Worm (Caenorhabditis elegans) whole organism, young adult: Measurements from ENCODE around the gene T22E5.6.

Experiments used
- Y67H2A.10 ChIP-seq: fragments of 200-800 bp; sonication (Bioruptor generic); conservative IDR thresholded peaks from 2 replicates; pipeline ENCODE4 v1.3.6; 2022; ENCODE audit warnings: missing genetic modification reagents, missing genetic modification characterization, missing compliant biosample characterization
- aptf-3 ChIP-seq: fragments of 200-800 bp; sonication (Bioruptor generic); IDR thresholded peaks from 2 replicates; pipeline ENCODE4 v1.3.6; 2022; ENCODE audit warnings: missing genetic modification characterization, missing compliant biosample characterization
- ccch-3 ChIP-seq: fragments of 200-800 bp; sonication (Bioruptor generic); optimal IDR thresholded peaks from 2 replicates; lab custom pipeline; 2018; ENCODE audit warnings: mild to moderate bottlenecking, missing genetic modification characterization, missing compliant biosample characterization
- ceh-91 ChIP-seq: fragments of 200-800 bp; sonication (Bioruptor generic); IDR thresholded peaks from 2 replicates; pipeline ENCODE4 v1.3.6; 2022; ENCODE audit warnings: missing genetic modification reagents, missing genetic modification characterization, missing compliant biosample characterization
- madf-3 ChIP-seq: fragments of 200-800 bp; sonication (Bioruptor generic); IDR thresholded peaks from 2 replicates; pipeline ENCODE4 v1.3.6; 2022; ENCODE audit warnings: missing genetic modification reagents, missing genetic modification characterization, missing compliant biosample characterization
- nfya-1 ChIP-seq: sonication (generic microtip); optimal IDR thresholded peaks from 2 replicates; lab custom pipeline; 2017; ENCODE audit warnings: antibody characterized with exemption, missing compliant biosample characterization, missing genetic modification characterization, borderline replicate concordance; ENCODE audit not compliant: insufficient read depth
- tbp1 ChIP-seq: fragments of 200-800 bp; sonication (Bioruptor generic); optimal IDR thresholded peaks from 2 replicates; lab custom pipeline; 2018; ENCODE audit warnings: mild to moderate bottlenecking, missing genetic modification characterization, missing compliant biosample characterization
- tbx-9 ChIP-seq: sonication (generic microtip); optimal IDR thresholded peaks from 2 replicates; lab custom pipeline; 2016; ENCODE audit warnings: borderline replicate concordance, missing genetic modification characterization, inconsistent platforms, missing compliant biosample characterization
- tlf-1 ChIP-seq: fragments of 200-800 bp; sonication (Bioruptor generic); optimal IDR thresholded peaks from 2 replicates; lab custom pipeline; 2018; ENCODE audit warnings: mild to moderate bottlenecking, missing genetic modification characterization, missing compliant biosample characterization
- unc-130 ChIP-seq: sonication (generic microtip); optimal IDR thresholded peaks from 2 replicates; lab custom pipeline; 2016; ENCODE audit warnings: missing genetic modification reagents, missing genetic modification characterization, missing compliant biosample characterization
- unc-62 ChIP-seq: fragments of 150-350 bp; optimal IDR thresholded peaks from 2 replicates; lab custom pipeline; 2014; ENCODE audit warnings: missing biosample characterization, missing genetic modification reagents, missing genetic modification characterization
- ztf-18 ChIP-seq: sonication (generic microtip); optimal IDR thresholded peaks from 2 replicates; lab custom pipeline; 2016; ENCODE audit warnings: missing genotype, mild to moderate bottlenecking, missing genetic modification characterization, missing compliant biosample characterization

DNA sequence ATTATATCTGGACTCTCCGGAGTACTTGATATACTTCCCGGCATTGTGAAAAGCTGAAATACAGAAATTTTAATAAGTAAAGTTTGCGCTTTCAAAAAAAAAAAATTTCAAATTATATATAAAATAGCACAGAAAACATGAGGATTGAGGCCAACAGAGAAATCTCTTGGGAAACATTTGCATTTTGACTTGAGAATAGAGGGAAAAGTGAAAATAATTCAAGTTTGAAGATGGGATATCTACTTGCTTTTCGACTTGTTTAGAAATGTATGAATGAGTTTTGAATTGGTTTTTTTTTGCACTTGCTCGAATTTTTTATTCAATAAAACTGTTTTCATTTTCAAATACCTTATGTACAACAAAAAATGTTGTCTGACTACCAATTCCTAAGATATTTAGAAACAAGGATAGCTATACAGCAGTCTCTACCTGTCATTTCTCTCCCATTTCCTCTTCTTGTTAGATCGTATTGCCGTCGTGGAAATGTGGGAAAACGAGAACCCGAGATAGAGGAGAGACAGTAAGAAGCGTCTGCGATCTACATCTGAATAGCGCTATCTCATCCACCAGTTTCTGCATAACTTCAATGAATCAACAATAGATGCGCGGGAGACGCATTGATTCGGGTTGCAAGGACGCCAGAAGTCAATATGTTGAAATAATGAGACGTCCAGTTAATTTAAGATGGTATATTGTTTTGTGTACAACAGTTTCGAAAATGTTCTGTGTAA, at the start of gene T22E5.6:
- TF ChIP-seq unc-130 (GFP tag; lab: Kevin White, UChicago) (no peak), aptf-3 (GFP tag; lab: Robert Waterston, UW) (no peak), Y67H2A.10 (GFP tag; lab: Robert Waterston, UW) (no peak), tbp1 (no peak), nfya-1 (tag; lab: Kevin White, UChicago) (no peak), tbx-9 (tag; lab: Kevin White, UChicago) (no peak), ccch-3 (GFP tag; lab: Kevin White, UChicago) (no peak), unc-62 (GFP tag; lab: Kevin White, UChicago) (no peak), madf-3 (GFP tag; lab: Robert Waterston, UW) (no peak), tlf-1 (no peak), ceh-91 (GFP tag; lab: Robert Waterston, UW) (no peak), ztf-18 (tag; lab: Kevin White, UChicago) (no peak)
